3 worm cellular contexts compared by ENCODE assay signal in the genomic region with DNA sequence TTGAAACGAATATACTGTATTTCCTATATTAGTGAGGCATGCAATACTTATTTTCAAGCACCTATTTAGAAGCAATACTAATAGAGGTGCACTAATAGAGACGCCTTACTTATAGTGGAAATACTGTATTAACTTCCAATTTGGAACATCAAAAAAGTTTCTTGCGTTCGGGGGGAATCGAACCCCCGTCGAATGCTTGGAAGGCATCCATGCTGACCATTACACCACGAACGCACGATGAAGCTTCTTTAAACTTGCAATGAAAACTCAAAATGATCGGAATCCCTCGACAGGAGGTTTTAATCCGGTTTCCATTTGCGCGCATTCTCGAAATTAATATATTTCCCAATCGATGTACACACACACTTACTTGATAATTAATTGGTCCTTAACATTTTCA.
TF ChIP-seq lines count a peak whose summit lies in the region.

No protein-coding gene starts in this region.

TF ChIP-seq in whole organism, L3 larva, 47 proteins besides CTCF, POLR2A, EP300 and RAD21:
- TF ChIP-seq fos-1 (tag; optimal IDR thresholded peaks at IDR 0.05; lab: Kevin White, UChicago) = no peak
- no peak for TF ChIP-seq nhr-11 (tag; optimal IDR thresholded peaks at IDR 0.05; lab: Kevin White, UChicago)
- peak; percentile 18 for TF ChIP-seq nhr-43 (tag; optimal IDR thresholded peaks at IDR 0.05; lab: Kevin White, UChicago; ENCODE audit: poor library complexity, severe bottlenecking)
- TF ChIP-seq fkh-10 (GFP tag; optimal IDR thresholded peaks at IDR 0.05; lab: Kevin White, UChicago) = no peak
- no peak for TF ChIP-seq lsy-12 (tag; optimal IDR thresholded peaks at IDR 0.05; lab: Kevin White, UChicago)
- no peak for TF ChIP-seq sea-2 (GFP tag; optimal IDR thresholded peaks at IDR 0.05; lab: Kevin White, UChicago)
- no peak for TF ChIP-seq ceh-9 (tag; optimal IDR thresholded peaks at IDR 0.05; lab: Kevin White, UChicago)
- peak; percentile 6 for TF ChIP-seq nfya-1 (tag; optimal IDR thresholded peaks at IDR 0.05; lab: Kevin White, UChicago; ENCODE audit: insufficient read depth)
- TF ChIP-seq ceh-16 (tag; optimal IDR thresholded peaks at IDR 0.05; lab: Kevin White, UChicago) = no peak
- TF ChIP-seq tbx-2 (tag; optimal IDR thresholded peaks at IDR 0.05; lab: Kevin White, UChicago) = no peak
- TF ChIP-seq pqm-1 (tag; optimal IDR thresholded peaks at IDR 0.05; lab: Kevin White, UChicago) = no peak
- TF ChIP-seq lin-15B (tag; optimal IDR thresholded peaks at IDR 0.05; lab: Kevin White, UChicago) = no peak

TF ChIP-seq in whole organism, L4 larva, 104 proteins besides CTCF, POLR2A, EP300 and RAD21 (continues in another document):
- TF ChIP-seq aha-1 (tag; lab: Kevin White, UChicago) = peak; percentile 72
- peak; percentile 35 for TF ChIP-seq dve-1 (tag; optimal IDR thresholded peaks at IDR 0.05; lab: Kevin White, UChicago; ENCODE audit: insufficient read depth)
- TF ChIP-seq ctbp-1 (GFP tag; IDR thresholded peaks at IDR 0.05; lab: Robert Waterston, UW) = 0 out of 2 replicates have a peak, but pooled peaks have one; percentile 32
- TF ChIP-seq vab-7 (GFP tag; IDR thresholded peaks at IDR 0.05; lab: Robert Waterston, UW) = peak; percentile 70; the same call in 1 of the 2 replicates
- peak; percentile 15 for TF ChIP-seq hlh-30 (tag; optimal IDR thresholded peaks at IDR 0.05; lab: Kevin White, UChicago; ENCODE audit: insufficient read depth)
- TF ChIP-seq Y75B8A.6 (GFP tag; IDR thresholded peaks at IDR 0.05; lab: Robert Waterston, UW) = no peak
- TF ChIP-seq mxl-3 (GFP tag; optimal IDR thresholded peaks at IDR 0.05; lab: Kevin White, UChicago) = peak; percentile 3
- no peak for TF ChIP-seq sdz-12 (GFP tag; optimal IDR thresholded peaks at IDR 0.05; lab: Kevin White, UChicago)
- peak; percentile 4 for TF ChIP-seq nhr-48 (tag; optimal IDR thresholded peaks at IDR 0.05; lab: Kevin White, UChicago)
- TF ChIP-seq nhr-41 (GFP tag; IDR thresholded peaks at IDR 0.05; lab: Robert Waterston, UW) = peak; percentile 82; the same call in 1 of the 2 replicates
- TF ChIP-seq ZK546.5 (tag; optimal IDR thresholded peaks at IDR 0.05; lab: Kevin White, UChicago) = no peak
- TF ChIP-seq zip-2 (tag; optimal IDR thresholded peaks at IDR 0.05; lab: Kevin White, UChicago) = peak; percentile 12
- 0 out of 2 replicates have a peak, but pooled peaks have one; percentile 57 for TF ChIP-seq dmd-8 (GFP tag; IDR thresholded peaks at IDR 0.05; lab: Robert Waterston, UW)
- peak; percentile 66; the same call in 1 of the 2 replicates for TF ChIP-seq lin-38 (GFP tag; IDR thresholded peaks at IDR 0.05; lab: Robert Waterston, UW)
- peak; percentile 8 for TF ChIP-seq nhr-102 (tag; optimal IDR thresholded peaks at IDR 0.05; lab: Kevin White, UChicago)
- TF ChIP-seq ceh-20 (GFP tag; IDR thresholded peaks at IDR 0.05; lab: Robert Waterston, UW) = no peak; the same call in 1 of the 2 replicates
- no peak for TF ChIP-seq saeg-2 (GFP tag; IDR thresholded peaks at IDR 0.05; lab: Robert Waterston, UW)
- 0 out of 2 replicates have a peak, but pooled peaks have one; percentile 52 for TF ChIP-seq mdt-29 (GFP tag; IDR thresholded peaks at IDR 0.05; lab: Robert Waterston, UW)
- no peak for TF ChIP-seq mes-2 (tag; optimal IDR thresholded peaks at IDR 0.05; lab: Kevin White, UChicago; ENCODE audit: poor library complexity, severe bottlenecking)
- TF ChIP-seq mep-1 (tag; optimal IDR thresholded peaks at IDR 0.05; lab: Kevin White, UChicago) = no peak
- TF ChIP-seq snpc-1.2 (GFP tag; IDR thresholded peaks at IDR 0.05; lab: Robert Waterston, UW) = no peak
- TF ChIP-seq php-3 (GFP tag; IDR thresholded peaks at IDR 0.05; lab: Robert Waterston, UW) = 0 out of 2 replicates have a peak, but pooled peaks have one; percentile 27
- TF ChIP-seq duxl-1 (tag; optimal IDR thresholded peaks at IDR 0.05; lab: Kevin White, UChicago; ENCODE audit: poor library complexity) = peak; percentile 41
- no peak for TF ChIP-seq unc-130 (GFP tag; optimal IDR thresholded peaks at IDR 0.05; lab: Kevin White, UChicago)
- peak; percentile 50; the same call in 1 of the 2 replicates for TF ChIP-seq madf-9 (GFP tag; conservative IDR thresholded peaks at IDR 0.05; lab: Robert Waterston, UW)
- 0 out of 2 replicates have a peak, but pooled peaks have one; percentile 33 for TF ChIP-seq daf-19 (GFP tag; conservative IDR thresholded peaks at IDR 0.05; lab: Robert Waterston, UW)
- peak; percentile 54; the same call in 1 of the 2 replicates for TF ChIP-seq T26A8.4 (GFP tag; IDR thresholded peaks at IDR 0.05; lab: Robert Waterston, UW)
- TF ChIP-seq nhr-11 (tag; optimal IDR thresholded peaks at IDR 0.05; lab: Kevin White, UChicago) = no peak
- no peak for TF ChIP-seq Y5F2A.4 (GFP tag; optimal IDR thresholded peaks at IDR 0.05; lab: Kevin White, UChicago)
- TF ChIP-seq egl-43 (GFP tag; IDR thresholded peaks at IDR 0.05; lab: Robert Waterston, UW) = peak; percentile 86
- no peak for TF ChIP-seq nhr-6 (tag; optimal IDR thresholded peaks at IDR 0.05; lab: Kevin White, UChicago)
- no peak for TF ChIP-seq mxl-2 (GFP tag; conservative IDR thresholded peaks at IDR 0.05; lab: Robert Waterston, UW)
- no peak for TF ChIP-seq daf-8 (GFP tag; IDR thresholded peaks at IDR 0.05; lab: Robert Waterston, UW)
- peak; percentile 10 for TF ChIP-seq dpl-1 (GFP tag; optimal IDR thresholded peaks at IDR 0.05; lab: Kevin White, UChicago)
- peak; percentile 91 for TF ChIP-seq lim-7 (GFP tag; IDR thresholded peaks at IDR 0.05; lab: Robert Waterston, UW)

TF ChIP-seq in whole organism, young adult, 124 proteins besides CTCF, POLR2A, EP300 and RAD21 (continues in another document):
- TF ChIP-seq cebp-1 (GFP tag; IDR thresholded peaks at IDR 0.05; lab: Robert Waterston, UW) = no peak
- peak; percentile 20 for TF ChIP-seq cebp-1 (tag; optimal IDR thresholded peaks at IDR 0.05; lab: Kevin White, UChicago)
- peak; percentile 40 for TF ChIP-seq nhr-90 (tag; optimal IDR thresholded peaks at IDR 0.05; lab: Kevin White, UChicago)
- 0 out of 2 replicates have a peak, but pooled peaks have one; percentile 10 for TF ChIP-seq ceh-91 (GFP tag; IDR thresholded peaks at IDR 0.05; lab: Robert Waterston, UW)
- peak; percentile 70 for TF ChIP-seq die-1 (tag; optimal IDR thresholded peaks at IDR 0.05; lab: Kevin White, UChicago)
- TF ChIP-seq madf-10 (tag; optimal IDR thresholded peaks at IDR 0.05; lab: Kevin White, UChicago) = peak; percentile 5
- TF ChIP-seq madf-3 (GFP tag; IDR thresholded peaks at IDR 0.05; lab: Robert Waterston, UW) = 0 out of 2 replicates have a peak, but pooled peaks have one; percentile 46
- TF ChIP-seq ztf-25 (GFP tag; IDR thresholded peaks at IDR 0.05; lab: Robert Waterston, UW) = peak; percentile 66; the same call in 1 of the 2 replicates
- TF ChIP-seq ama-1 (optimal IDR thresholded peaks at IDR 0.05; lab: Kevin White, UChicago) = no peak
- TF ChIP-seq ama-1 (GFP tag; optimal IDR thresholded peaks at IDR 0.05; lab: Kevin White, UChicago) = peak; percentile 27 to 55
- 0 out of 2 replicates have a peak, but pooled peaks have one; percentile 65 for TF ChIP-seq ceh-40 (GFP tag; IDR thresholded peaks at IDR 0.05; lab: Robert Waterston, UW)
- TF ChIP-seq ztf-28 (GFP tag; IDR thresholded peaks at IDR 0.05; lab: Robert Waterston, UW) = 0 out of 2 replicates have a peak, but pooled peaks have one; percentile 69
- peak; percentile 87 for TF ChIP-seq tbp1 (GFP tag; optimal IDR thresholded peaks at IDR 0.05; lab: Kevin White, UChicago)
- peak; percentile 68 for TF ChIP-seq ZK185.1 (tag; optimal IDR thresholded peaks at IDR 0.05; lab: Kevin White, UChicago; ENCODE audit: poor library complexity, severe bottlenecking)
- peak; percentile 21 for TF ChIP-seq snpc-4 (GFP tag; optimal IDR thresholded peaks at IDR 0.05; lab: Kevin White, UChicago)
- peak in 2 of 4 experiments; percentile 42 to 64 for TF ChIP-seq snpc-4 (tag; optimal IDR thresholded peaks at IDR 0.05; lab: Kevin White, UChicago)
- TF ChIP-seq ztf-18 (tag; optimal IDR thresholded peaks at IDR 0.05; lab: Kevin White, UChicago) = peak; percentile 55
- TF ChIP-seq unc-130 (GFP tag; optimal IDR thresholded peaks at IDR 0.05; lab: Kevin White, UChicago) = no peak
- peak; percentile 92 for TF ChIP-seq lin-26 (GFP tag; IDR thresholded peaks at IDR 0.05; lab: Robert Waterston, UW)
- no peak for TF ChIP-seq aptf-3 (GFP tag; IDR thresholded peaks at IDR 0.05; lab: Robert Waterston, UW)
- TF ChIP-seq pbrm-1 (GFP tag; IDR thresholded peaks at IDR 0.05; lab: Robert Waterston, UW) = peak; percentile 59; the same call in 1 of the 2 replicates
- no peak for TF ChIP-seq F55B11.4 (tag; optimal IDR thresholded peaks at IDR 0.05; lab: Kevin White, UChicago; ENCODE audit: borderline replicate concordance, insufficient read depth)
- no peak for TF ChIP-seq somi-1 (GFP tag; optimal IDR thresholded peaks at IDR 0.05; lab: Kevin White, UChicago)
- no peak for TF ChIP-seq ztf-3 (GFP tag; optimal IDR thresholded peaks at IDR 0.05; lab: Kevin White, UChicago)
- no peak for TF ChIP-seq sea-2 (GFP tag; IDR thresholded peaks at IDR 0.05; lab: Robert Waterston, UW)
- TF ChIP-seq him-1 (tag; optimal IDR thresholded peaks at IDR 0.05; lab: Kevin White, UChicago) = peak; percentile 45
- peak; percentile 30 for TF ChIP-seq snpc-1.3 (tag; optimal IDR thresholded peaks at IDR 0.05; lab: Kevin White, UChicago; ENCODE audit: insufficient read depth)
- no peak for TF ChIP-seq repo-1 (tag; optimal IDR thresholded peaks at IDR 0.05; lab: Kevin White, UChicago)
- TF ChIP-seq egl-44 (GFP tag; IDR thresholded peaks at IDR 0.05; lab: Robert Waterston, UW) = peak; percentile 65; the same call in 1 of the 2 replicates
- peak; percentile 70 for TF ChIP-seq B0261.1 (tag; optimal IDR thresholded peaks at IDR 0.05; lab: Kevin White, UChicago)
- no peak for TF ChIP-seq T07F8.4 (tag; optimal IDR thresholded peaks at IDR 0.05; lab: Kevin White, UChicago)
- TF ChIP-seq dox-1 (GFP tag; IDR thresholded peaks at IDR 0.05; lab: Robert Waterston, UW) = 0 out of 2 replicates have a peak, but pooled peaks have one; percentile 47
- no peak for TF ChIP-seq let-526 (GFP tag; IDR thresholded peaks at IDR 0.05; lab: Robert Waterston, UW)
- TF ChIP-seq hmg-1.2 (GFP tag; IDR thresholded peaks at IDR 0.05; lab: Robert Waterston, UW) = peak; percentile 58
- no peak for TF ChIP-seq nhr-179 (tag; optimal IDR thresholded peaks at IDR 0.05; lab: Kevin White, UChicago)
- peak; percentile 49 for TF ChIP-seq hlh-12 (tag; optimal IDR thresholded peaks at IDR 0.05; lab: Kevin White, UChicago)
- peak; percentile 23 to 65 for TF ChIP-seq rec-8 (tag; optimal IDR thresholded peaks at IDR 0.05; lab: Kevin White, UChicago)
- TF ChIP-seq Y56A3A.18 (GFP tag; IDR thresholded peaks at IDR 0.05; lab: Robert Waterston, UW) = 0 out of 2 replicates have a peak, but pooled peaks have one; percentile 80
- peak; percentile 92 for TF ChIP-seq rpc-1 (optimal IDR thresholded peaks at IDR 0.05; lab: Kevin White, UChicago)
- TF ChIP-seq rpc-1 (tag; optimal IDR thresholded peaks at IDR 0.05; lab: Kevin White, UChicago) = peak; percentile 89
